Worm (Caenorhabditis elegans) whole organism, L1 larva: ENCODE measurements around the gene srx-58.

Experiments used
- C16A3.4 ChIP-seq: fragments of 150-350 bp; optimal IDR thresholded peaks from 2 replicates; lab custom pipeline; 2014; ENCODE audit warnings: missing biosample characterization, missing genetic modification characterization
- C34B4.2 ChIP-seq: sonication (generic microtip); optimal IDR thresholded peaks from 2 replicates; lab custom pipeline; 2017; ENCODE audit warnings: mild to moderate bottlenecking, missing genetic modification characterization, missing compliant biosample characterization
- F16B12.6 ChIP-seq: fragments of 150-350 bp; optimal IDR thresholded peaks from 2 replicates; lab custom pipeline; 2014; ENCODE audit warnings: missing biosample characterization, missing genetic modification characterization
- aha-1 ChIP-seq: fragments of 150-350 bp; optimal IDR thresholded peaks from 2 replicates; lab custom pipeline; 2014; ENCODE audit warnings: missing biosample characterization, missing genetic modification characterization
- blmp-1 ChIP-seq: fragments of 150-350 bp; optimal IDR thresholded peaks from 2 replicates; lab custom pipeline; 2014; ENCODE audit warnings: missing biosample characterization, missing genetic modification characterization
- ceh-82 ChIP-seq, 3 experiments: fragments of 150-350 bp in 1 of 3; sonication (generic microtip) in 2 of 3; optimal IDR thresholded peaks; 2 replicates each; lab custom pipeline; 2014 to 2017; ENCODE audit warnings: missing biosample characterization in 3 of 3, missing genetic modification characterization in 3 of 3
- dsc-1 ChIP-seq: sonication (generic microtip); optimal IDR thresholded peaks from 2 replicates; lab custom pipeline; 2016; ENCODE audit warnings: mild to moderate bottlenecking, missing genetic modification characterization, missing compliant biosample characterization
- efl-1 ChIP-seq, 4 experiments: fragments of 150-350 bp; optimal IDR thresholded peaks in 3 of 4; peaks in 1 of 4; 1 replicate in 1 of 4; 2 replicates in 3 of 4; lab custom pipeline; 2014; ENCODE audit warnings: missing biosample characterization in 2 of 4, missing genetic modification characterization in 2 of 4, missing genetic modification reagents in 2 of 4
- efl-3 ChIP-seq: fragments of 200-800 bp; sonication (Bioruptor generic); optimal IDR thresholded peaks from 2 replicates; lab custom pipeline; 2018; ENCODE audit warnings: mild to moderate bottlenecking, missing genetic modification characterization, missing compliant biosample characterization
- egl-27 ChIP-seq, 2 experiments: fragments of 150-350 bp in 1 of 2; sonication (generic microtip); optimal IDR thresholded peaks; 3 replicates each; lab custom pipeline; 2017 to 2018; ENCODE audit warnings: missing biosample characterization in 2 of 2, missing genetic modification characterization in 2 of 2, missing genetic modification reagents in 2 of 2
- elt-2 ChIP-seq: sonication (generic microtip); optimal IDR thresholded peaks from 2 replicates; lab custom pipeline; 2016; ENCODE audit warnings: missing genetic modification characterization, mild to moderate bottlenecking, inconsistent platforms, missing compliant biosample characterization, missing genetic modification reagents
- elt-3 ChIP-seq, 6 experiments: fragments of 150-350 bp in 1 of 6; sonication (generic microtip); optimal IDR thresholded peaks; 2 replicates each; lab custom pipeline; 2017 to 2018; ENCODE audit warnings: missing biosample characterization in 6 of 6, missing genetic modification characterization in 6 of 6, inconsistent platforms in 1 of 6
- ets-5 ChIP-seq: fragments of 200-800 bp; sonication (Bioruptor generic); IDR thresholded peaks from 2 replicates; pipeline ENCODE4 v1.3.6; 2022; ENCODE audit warnings: missing genetic modification characterization, missing compliant biosample characterization
- fkh-4 ChIP-seq: sonication (generic microtip); optimal IDR thresholded peaks from 2 replicates; lab custom pipeline; 2016; ENCODE audit warnings: missing compliant biosample characterization, missing genetic modification characterization, borderline replicate concordance
- grh-1 ChIP-seq: fragments of 200-800 bp; sonication (Bioruptor generic); IDR thresholded peaks from 2 replicates; pipeline ENCODE4 v1.3.6; 2022; ENCODE audit warnings: missing genetic modification reagents, missing genetic modification characterization, missing compliant biosample characterization
- isw-1 ChIP-seq: fragments of 200-800 bp; sonication (Bioruptor generic); IDR thresholded peaks from 2 replicates; pipeline ENCODE4 v1.3.6; 2022; ENCODE audit warnings: missing genetic modification characterization, missing compliant biosample characterization
- jun-1 ChIP-seq: fragments of 150-350 bp; optimal IDR thresholded peaks from 2 replicates; lab custom pipeline; 2014; ENCODE audit warnings: missing biosample characterization, missing genetic modification reagents, missing genetic modification characterization
- lin-13 ChIP-seq: fragments of 150-350 bp; optimal IDR thresholded peaks from 2 replicates; lab custom pipeline; 2014; ENCODE audit warnings: missing biosample characterization, missing genetic modification reagents, missing genetic modification characterization
- lin-35 ChIP-seq, 2 experiments: fragments of 150-350 bp; optimal IDR thresholded peaks; 2 replicates each; lab custom pipeline; 2014; ENCODE audit warnings: missing biosample characterization in 2 of 2, missing genetic modification characterization in 2 of 2, missing genetic modification reagents in 2 of 2
- lin-39 ChIP-seq: fragments of 150-350 bp; optimal IDR thresholded peaks from 2 replicates; lab custom pipeline; 2014; ENCODE audit warnings: missing biosample characterization, missing genetic modification reagents, missing genetic modification characterization
- lsy-2 ChIP-seq, 2 experiments: fragments of 150-350 bp; optimal IDR thresholded peaks; 2 replicates each; lab custom pipeline; 2014; ENCODE audit warnings: missing biosample characterization in 2 of 2, missing genetic modification characterization in 2 of 2
- nhr-12 ChIP-seq: sonication (generic microtip); optimal IDR thresholded peaks from 2 replicates; lab custom pipeline; 2017; ENCODE audit warnings: missing biosample characterization, missing genetic modification characterization
- nhr-19 ChIP-seq: fragments of 200-800 bp; sonication (Bioruptor generic); conservative IDR thresholded peaks from 2 replicates; pipeline ENCODE4 v1.3.6; 2022; ENCODE audit warnings: missing genetic modification characterization, missing compliant biosample characterization
- nhr-20 ChIP-seq: sonication (generic microtip); optimal IDR thresholded peaks from 2 replicates; lab custom pipeline; 2016; ENCODE audit warnings: mild to moderate bottlenecking, missing genetic modification characterization, missing compliant biosample characterization
- nhr-237 ChIP-seq: fragments of 150-350 bp; optimal IDR thresholded peaks from 2 replicates; lab custom pipeline; 2014; ENCODE audit warnings: missing biosample characterization, missing genetic modification characterization
- nhr-47 ChIP-seq: sonication (generic microtip); optimal IDR thresholded peaks from 2 replicates; lab custom pipeline; 2016; ENCODE audit warnings: mild to moderate bottlenecking, missing genetic modification characterization, moderate library complexity, missing compliant biosample characterization
- nhr-71 ChIP-seq: sonication (generic microtip); optimal IDR thresholded peaks from 2 replicates; lab custom pipeline; 2016; ENCODE audit warnings: mild to moderate bottlenecking, missing genetic modification characterization, moderate library complexity, missing compliant biosample characterization
- nhr-77 ChIP-seq: fragments of 150-350 bp; optimal IDR thresholded peaks from 2 replicates; lab custom pipeline; 2014; ENCODE audit warnings: missing biosample characterization, missing genetic modification characterization
- nhr-85 ChIP-seq: sonication (generic microtip); peaks from one replicate; lab custom pipeline; 2016; ENCODE audit warnings: missing genetic modification characterization, inconsistent platforms, missing compliant biosample characterization
- pax-3 ChIP-seq: fragments of 200-800 bp; sonication (Bioruptor generic); optimal IDR thresholded peaks from 2 replicates; lab custom pipeline; 2018; ENCODE audit warnings: mild to moderate bottlenecking, missing genetic modification characterization, moderate library complexity, missing compliant biosample characterization
- pqm-1 ChIP-seq: sonication (generic microtip); optimal IDR thresholded peaks from 3 replicates; lab custom pipeline; 2017; ENCODE audit warnings: missing biosample characterization, missing genetic modification characterization
- snpc-4 ChIP-seq: fragments of 150-350 bp; optimal IDR thresholded peaks from 2 replicates; lab custom pipeline; 2014; ENCODE audit warnings: missing biosample characterization, missing genetic modification characterization
- snu-23 ChIP-seq: sonication (generic microtip); optimal IDR thresholded peaks from 2 replicates; lab custom pipeline; 2016; ENCODE audit warnings: missing genetic modification characterization, missing compliant biosample characterization
- sup-37 ChIP-seq: fragments of 200-800 bp; sonication (Bioruptor generic); optimal IDR thresholded peaks from 2 replicates; lab custom pipeline; 2018; ENCODE audit warnings: mild to moderate bottlenecking, missing genetic modification characterization, missing compliant biosample characterization
- unc-30 ChIP-seq: sonication (generic microtip); optimal IDR thresholded peaks from 2 replicates; lab custom pipeline; 2017; ENCODE audit warnings: missing biosample characterization, missing genetic modification characterization
- unc-86 ChIP-seq: sonication (generic microtip); optimal IDR thresholded peaks from 2 replicates; lab custom pipeline; 2016; ENCODE audit warnings: missing genetic modification characterization, missing compliant biosample characterization
- xbp-1 ChIP-seq: sonication (generic microtip); optimal IDR thresholded peaks from 2 replicates; lab custom pipeline; 2016; ENCODE audit warnings: missing genetic modification characterization, missing compliant biosample characterization
- zag-1 ChIP-seq: fragments of 150-350 bp; optimal IDR thresholded peaks from 2 replicates; lab custom pipeline; 2014; ENCODE audit warnings: missing biosample characterization, missing genetic modification characterization
- zip-4 ChIP-seq: fragments of 200-800 bp; sonication (Bioruptor generic); optimal IDR thresholded peaks from 2 replicates; lab custom pipeline; 2018; ENCODE audit warnings: mild to moderate bottlenecking, missing genetic modification characterization, moderate library complexity, missing compliant biosample characterization
- ztf-11 ChIP-seq, 2 experiments: sonication (generic microtip); optimal IDR thresholded peaks; 2 replicates each; lab custom pipeline; 2016 to 2017; ENCODE audit warnings: missing genetic modification characterization in 2 of 2, missing biosample characterization in 1 of 2, missing compliant biosample characterization in 1 of 2
- ztf-4 ChIP-seq: fragments of 150-350 bp; optimal IDR thresholded peaks from 2 replicates; lab custom pipeline; 2014; ENCODE audit warnings: missing biosample characterization, missing genetic modification characterization

Gene srx-58

DNA sequence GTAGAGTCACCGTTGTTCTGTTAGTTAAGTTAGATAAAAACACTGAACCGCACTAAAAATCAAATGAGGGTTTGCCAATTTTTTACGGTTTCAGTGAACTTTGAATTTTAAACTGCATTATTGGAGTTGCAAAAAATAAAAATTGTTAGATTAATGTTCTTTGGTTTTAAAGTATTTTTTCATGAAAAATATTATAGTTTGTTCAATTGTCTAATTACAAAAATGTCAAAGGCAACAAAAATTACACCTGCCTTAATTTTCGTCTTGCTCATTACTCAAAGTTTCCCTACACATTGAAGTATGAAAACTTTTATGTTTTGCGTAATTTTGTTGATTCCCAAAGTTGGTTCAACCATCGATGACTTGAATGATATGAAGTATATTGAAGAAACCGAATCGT, 41.7 kb upstream of the srx-58 start, which contains the start of gene irld-62:
Gene irld-62 (plus strand): TSS at position 301 of the 400 bp plus-strand sequence.
- TF ChIP-seq elt-2 (no peak), lin-13 (GFP tag; lab: Kevin White, UChicago) (no peak), ztf-4 (no peak), aha-1 (no peak), elt-3 (tag; optimal IDR thresholded peaks at IDR 0.05; lab: Kevin White, UChicago) (no peak), efl-3 (no peak), lin-35 (GFP tag; optimal IDR thresholded peaks at IDR 0.05; lab: Kevin White, UChicago) (no peak), zip-4 (no peak), egl-27 (tag; optimal IDR thresholded peaks at IDR 0.05; lab: Kevin White, UChicago) (no peak), unc-30 (tag; lab: Kevin White, UChicago) (no peak), grh-1 (GFP tag; lab: Robert Waterston, UW) (no peak), unc-86 (tag; lab: Kevin White, UChicago) (no peak), xbp-1 (tag; lab: Kevin White, UChicago) (no peak), isw-1 (GFP tag; lab: Robert Waterston, UW) (no peak), dsc-1 (tag; lab: Kevin White, UChicago) (no peak), nhr-85 (tag; lab: Kevin White, UChicago) (no peak), nhr-77 (no peak), snu-23 (GFP tag; lab: Kevin White, UChicago) (no peak), C34B4.2 (tag; lab: Kevin White, UChicago) (no peak), nhr-237 (no peak)

- TF ChIP-seq nhr-12 (tag; lab: Kevin White, UChicago) (no peak), ets-5 (GFP tag; lab: Robert Waterston, UW) (no peak), zip-4 (no peak), nhr-71 (tag; lab: Kevin White, UChicago) (no peak), C16A3.4 (tag; lab: Kevin White, UChicago) (no peak), C34B4.2 (tag; lab: Kevin White, UChicago) (no peak), efl-3 (no peak), zag-1 (tag; lab: Kevin White, UChicago) (no peak), dsc-1 (tag; lab: Kevin White, UChicago) (no peak), lin-13 (GFP tag; lab: Kevin White, UChicago) (no peak), unc-30 (tag; lab: Kevin White, UChicago) (no peak), nhr-47 (tag; lab: Kevin White, UChicago) (no peak), nhr-19 (GFP tag; lab: Robert Waterston, UW) (no peak), elt-2 (no peak), aha-1 (no peak), nhr-20 (no peak), ceh-82 (tag; optimal IDR thresholded peaks at IDR 0.05; lab: Kevin White, UChicago) (no peak)
These were observed 38.9 kb upstream of the srx-58 start for ce11 chrV:15313529-15313928.

DNA sequence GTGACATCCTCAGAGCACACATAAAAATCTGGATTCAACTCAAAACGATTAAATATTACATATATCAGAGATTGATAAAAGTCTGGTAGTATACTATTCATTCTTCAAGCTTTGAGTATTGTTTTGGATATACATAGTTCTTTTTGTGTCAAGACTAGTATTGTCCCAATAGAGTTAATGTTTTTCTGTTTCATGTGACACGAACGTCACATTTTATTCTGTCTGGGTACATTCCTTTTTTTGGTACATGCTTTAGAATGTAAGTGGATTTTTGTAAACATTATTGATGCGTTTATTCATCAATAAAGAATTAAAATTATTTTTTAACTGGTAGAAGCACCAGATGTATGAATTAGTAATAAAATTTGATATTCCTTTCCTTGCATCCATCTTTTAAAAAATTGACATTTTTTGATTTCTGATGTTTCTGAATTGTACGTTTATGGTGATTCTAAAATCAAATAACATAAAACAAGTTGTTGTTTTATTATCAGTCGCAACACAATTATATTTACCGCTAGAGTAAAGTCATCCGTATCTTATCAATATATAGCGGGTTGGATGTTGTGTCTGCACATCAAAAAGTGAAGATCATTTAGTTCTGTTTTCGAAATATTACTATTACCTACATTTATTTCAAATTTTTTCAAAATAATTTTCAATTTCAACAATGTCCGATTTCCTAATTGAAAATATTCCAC, 36.5 kb upstream of the srx-58 start, which contains the start of the genes srt-22 and nhr-246:
Gene srt-22 (minus strand): TSS at position 101 of the 701 bp plus-strand sequence.
Gene nhr-246 (plus strand): TSS at position 651 of the 701 bp plus-strand sequence.
- TF ChIP-seq dsc-1 (tag; lab: Kevin White, UChicago) = no peak
- no peak for TF ChIP-seq fkh-4 (tag; lab: Kevin White, UChicago)
- TF ChIP-seq blmp-1 = no peak
- TF ChIP-seq elt-2 = peak; percentile 11
- no peak for TF ChIP-seq ets-5 (GFP tag; lab: Robert Waterston, UW)
- TF ChIP-seq ztf-11 (tag; optimal IDR thresholded peaks at IDR 0.05; lab: Kevin White, UChicago) = no peak
- no peak for TF ChIP-seq sup-37 (GFP tag; lab: Kevin White, UChicago)
- no peak for TF ChIP-seq lin-39 (tag; lab: Kevin White, UChicago)
- no peak for TF ChIP-seq lsy-2 (tag; optimal IDR thresholded peaks at IDR 0.05; lab: Kevin White, UChicago)
- TF ChIP-seq, all 84 proteins: peak for 1

DNA sequence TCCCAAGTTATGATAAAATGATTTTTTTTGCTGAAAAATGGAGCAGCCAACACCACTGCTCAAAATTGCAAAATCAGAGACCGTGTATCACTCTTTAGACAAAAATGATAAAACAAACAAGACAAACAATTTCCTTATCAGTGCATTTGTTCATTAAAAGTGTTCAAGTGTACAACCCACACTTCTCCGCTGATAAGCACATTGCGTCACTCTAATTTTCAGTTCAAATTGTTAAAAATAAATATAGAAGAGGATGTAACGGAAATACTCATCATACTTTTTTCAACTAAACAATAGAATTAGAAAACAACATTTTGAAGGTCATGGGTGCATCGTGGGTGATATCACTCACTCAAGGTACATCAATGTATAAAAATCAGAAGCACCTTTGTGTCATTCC, 33.8 kb upstream of the srx-58 start, which contains the start of gene nhr-291:
Gene nhr-291 (plus strand): TSS at position 324 of the 400 bp plus-strand sequence.
- TF ChIP-seq F16B12.6 (tag; lab: Kevin White, UChicago) (no peak), dsc-1 (tag; lab: Kevin White, UChicago) (no peak), efl-1 (optimal IDR thresholded peaks at IDR 0.05; lab: Kevin White, UChicago) (no peak), efl-1 (GFP tag; optimal IDR thresholded peaks at IDR 0.05 in 1 of 2; lab: Kevin White, UChicago) (peak in 1 of 2 experiments; percentile 14), pax-3 (tag; lab: Kevin White, UChicago) (peak; percentile 77), nhr-20 (peak; percentile 38), snpc-4 (tag; lab: Kevin White, UChicago) (no peak), elt-2 (peak; percentile 99), pqm-1 (tag; lab: Kevin White, UChicago) (peak; percentile 55), lin-35 (GFP tag; optimal IDR thresholded peaks at IDR 0.05; lab: Kevin White, UChicago) (peak in 1 of 2 experiments; percentile 45), unc-86 (tag; lab: Kevin White, UChicago) (no peak), jun-1 (tag; lab: Kevin White, UChicago) (peak; percentile 65)
